Worm (Caenorhabditis elegans): Measurements from ENCODE around the gene gsp-1.

gsp-1 gene

DNA sequence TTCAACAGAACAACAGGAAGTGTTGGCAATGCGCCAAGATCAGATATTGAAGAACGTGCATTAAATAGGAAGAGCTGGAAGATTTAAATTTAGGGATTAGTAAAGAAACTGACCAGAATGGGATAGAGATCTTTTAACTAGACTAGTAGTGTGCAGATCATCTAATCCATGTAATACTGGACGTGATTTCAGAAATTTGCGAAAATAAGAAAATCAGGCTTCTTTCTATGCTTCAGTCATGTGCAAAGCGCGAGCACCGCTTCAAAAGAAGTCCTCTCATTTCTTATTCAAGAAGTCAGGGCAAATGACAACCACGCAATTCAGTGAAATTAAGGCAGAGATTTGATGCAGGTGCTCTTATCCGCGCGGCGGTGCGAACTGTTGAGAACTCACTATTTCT lies 35.8 kb downstream of the gsp-1 start:
- no peak for TF ChIP-seq fos-1 (tag; optimal IDR thresholded peaks at IDR 0.05)
- TF ChIP-seq nhr-28 (tag; optimal IDR thresholded peaks at IDR 0.05) = no peak
- no peak for TF ChIP-seq madf-5 (GFP tag; IDR thresholded peaks at IDR 0.05)
- TF ChIP-seq unc-62 (GFP tag; optimal IDR thresholded peaks at IDR 0.05 in 1 of 2) = no peak
- no peak for TF ChIP-seq unc-62 (tag; optimal IDR thresholded peaks at IDR 0.05)
- TF ChIP-seq lin-13 (GFP tag; optimal IDR thresholded peaks at IDR 0.05) = no peak
- TF ChIP-seq mxl-3 (GFP tag; optimal IDR thresholded peaks at IDR 0.05) = no peak
- TF ChIP-seq nhr-41 (GFP tag; IDR thresholded peaks at IDR 0.05) = no peak

DNA sequence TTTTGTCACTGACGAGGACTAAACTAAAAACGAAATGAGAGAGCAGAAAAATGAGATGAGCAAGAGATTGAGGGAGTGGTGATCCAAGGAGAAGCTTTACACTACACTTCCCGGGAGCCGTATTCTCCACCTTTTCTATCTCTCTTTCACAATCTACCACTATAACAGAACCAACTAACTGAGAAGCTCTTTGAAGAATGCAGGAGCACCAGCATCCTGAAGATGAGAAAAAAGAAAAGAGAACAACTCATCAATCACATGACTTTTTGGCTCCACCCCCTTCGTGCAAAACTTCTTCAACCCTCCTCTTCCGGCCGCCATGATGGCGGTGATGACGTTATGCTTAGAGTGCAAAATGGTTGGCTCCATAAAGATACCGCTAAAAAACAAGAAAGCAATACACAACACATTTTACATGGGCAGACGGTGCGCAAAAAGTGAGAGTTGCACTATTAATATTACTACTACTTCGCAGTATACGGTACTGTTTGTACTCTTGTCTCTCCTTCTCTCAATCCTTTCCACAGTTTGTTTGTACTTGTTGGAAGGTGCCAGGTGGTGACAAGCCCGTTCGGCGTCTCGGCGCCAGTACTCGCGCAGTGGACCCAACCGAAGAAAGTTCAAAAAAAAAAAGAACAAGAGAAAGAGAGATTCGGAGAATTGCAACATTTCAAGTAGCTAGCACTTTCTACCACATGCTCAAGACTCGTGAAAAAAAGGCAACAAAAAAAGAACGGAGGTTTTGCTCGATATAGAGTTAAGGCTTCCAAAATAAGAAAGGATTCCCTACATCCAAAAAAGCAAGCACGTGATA lies 37.0 kb downstream of the gsp-1 start:
- TF ChIP-seq aha-1 (tag) (peak; percentile 80), unc-62 (GFP tag; optimal IDR thresholded peaks at IDR 0.05 in 1 of 2) (peak in 1 of 2 experiments; percentile 92), unc-62 (tag; optimal IDR thresholded peaks at IDR 0.05) (no peak), mdl-1 (tag; optimal IDR thresholded peaks at IDR 0.05) (no peak), nhr-6 (tag; optimal IDR thresholded peaks at IDR 0.05) (no peak), zfp-2 (tag; optimal IDR thresholded peaks at IDR 0.05) (no peak), F44E2.7 (GFP tag; IDR thresholded peaks at IDR 0.05) (no peak), ceh-32 (tag; optimal IDR thresholded peaks at IDR 0.05; ENCODE audit: poor library complexity) (no peak), tra-1 (GFP tag; IDR thresholded peaks at IDR 0.05) (no peak), mep-1 (tag; optimal IDR thresholded peaks at IDR 0.05) (peak; percentile 47), pha-4 (GFP tag; IDR thresholded peaks at IDR 0.05) (0 out of 2 replicates have a peak, but pooled peaks have one; percentile 60), pha-4 (tag; optimal IDR thresholded peaks at IDR 0.05) (no peak), hlh-11 (tag; optimal IDR thresholded peaks at IDR 0.05) (peak; percentile 6), attf-4 (tag; optimal IDR thresholded peaks at IDR 0.05) (no peak), nhr-48 (tag; optimal IDR thresholded peaks at IDR 0.05) (no peak), nhr-11 (tag; optimal IDR thresholded peaks at IDR 0.05) (peak; percentile 76), dmd-6 (GFP tag; IDR thresholded peaks at IDR 0.05) (peak; percentile 19; the same call in 1 of the 2 replicates), Y48G9A.11 (GFP tag; IDR thresholded peaks at IDR 0.05) (no peak), hlh-30 (tag; optimal IDR thresholded peaks at IDR 0.05; ENCODE audit: insufficient read depth) (peak; percentile 70), F26F4.8 (GFP tag; conservative IDR thresholded peaks at IDR 0.05) (no peak), Y105C5A.15 (GFP tag; IDR thresholded peaks at IDR 0.05) (no peak), ceh-82 (tag; optimal IDR thresholded peaks at IDR 0.05) (no peak), lin-1 (GFP tag; IDR thresholded peaks at IDR 0.05) (no peak), madf-9 (GFP tag; conservative IDR thresholded peaks at IDR 0.05) (no peak), nhr-28 (tag; optimal IDR thresholded peaks at IDR 0.05) (peak; percentile 2), aly-2 (tag; optimal IDR thresholded peaks at IDR 0.05) (no peak), dmd-8 (GFP tag; IDR thresholded peaks at IDR 0.05) (no peak)

DNA sequence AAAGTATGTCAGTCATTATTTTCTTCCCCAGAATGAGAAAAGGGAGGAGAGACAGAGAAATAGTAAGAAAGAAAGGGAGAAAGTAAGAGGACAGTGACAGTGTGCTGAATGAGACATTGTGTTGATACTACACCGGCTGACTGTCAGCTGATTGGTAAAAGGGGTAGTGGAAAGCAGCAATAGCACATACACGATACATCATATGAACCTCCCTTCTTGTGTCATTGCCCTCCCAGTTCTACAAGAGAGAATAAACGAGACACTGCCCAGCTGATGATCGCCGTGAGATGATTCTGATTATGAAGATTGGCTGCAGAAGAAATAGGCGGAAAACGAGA lies 37.6 kb downstream of the gsp-1 start:
- TF ChIP-seq unc-62 (GFP tag; optimal IDR thresholded peaks at IDR 0.05 in 1 of 2) (peak in 1 of 2 experiments; percentile 87), unc-62 (tag; optimal IDR thresholded peaks at IDR 0.05) (no peak), rbr-2 (tag; optimal IDR thresholded peaks at IDR 0.05) (peak; percentile 14), pqm-1 (tag; optimal IDR thresholded peaks at IDR 0.05) (peak; percentile 34), madf-5 (GFP tag; IDR thresholded peaks at IDR 0.05) (no peak), snpc-4 (tag; optimal IDR thresholded peaks at IDR 0.05) (no peak), mep-1 (tag; optimal IDR thresholded peaks at IDR 0.05) (peak; percentile 71), nhr-77 (tag; optimal IDR thresholded peaks at IDR 0.05) (peak; percentile 71), tag-97 (GFP tag; IDR thresholded peaks at IDR 0.05) (no peak), Y5F2A.4 (GFP tag; optimal IDR thresholded peaks at IDR 0.05) (no peak), ztf-7 (tag; optimal IDR thresholded peaks at IDR 0.05) (peak; percentile 44), duxl-1 (tag; optimal IDR thresholded peaks at IDR 0.05; ENCODE audit: poor library complexity) (no peak), ces-1 (GFP tag; optimal IDR thresholded peaks at IDR 0.05) (no peak), Y105C5A.15 (GFP tag; IDR thresholded peaks at IDR 0.05) (no peak), fos-1 (tag; optimal IDR thresholded peaks at IDR 0.05) (peak; percentile 45), mes-2 (tag; optimal IDR thresholded peaks at IDR 0.05; ENCODE audit: poor library complexity, severe bottlenecking) (no peak), nhr-28 (tag; optimal IDR thresholded peaks at IDR 0.05) (peak; percentile 98), dpl-1 (GFP tag; optimal IDR thresholded peaks at IDR 0.05) (peak; percentile 22), daf-16 (GFP tag; optimal IDR thresholded peaks at IDR 0.05) (no peak), daf-16 (tag; optimal IDR thresholded peaks at IDR 0.05) (peak; percentile 54), sdz-12 (GFP tag; optimal IDR thresholded peaks at IDR 0.05) (no peak), egl-27 (tag; optimal IDR thresholded peaks at IDR 0.05) (no peak), dve-1 (tag; optimal IDR thresholded peaks at IDR 0.05; ENCODE audit: insufficient read depth) (peak; percentile 83)

Measured in whole organism, L4 larva.